Worm (Caenorhabditis elegans): Measurements from ENCODE around the gene lin-15B.

ce11 chrX:15693466-15693865 lies 32.5 kb upstream of the lin-15B start:
- no peak for TF ChIP-seq unc-55 (GFP tag; optimal IDR thresholded peaks at IDR 0.05)
- no peak for TF ChIP-seq nhr-25 (tag; optimal IDR thresholded peaks at IDR 0.05)
- no peak for TF ChIP-seq snpc-4 (tag; optimal IDR thresholded peaks at IDR 0.05)
- no peak for TF ChIP-seq gmeb-1 (tag; optimal IDR thresholded peaks at IDR 0.05)
- no peak for TF ChIP-seq nhr-77 (tag; optimal IDR thresholded peaks at IDR 0.05)
- no peak for TF ChIP-seq peb-1 (tag; optimal IDR thresholded peaks at IDR 0.05)

Data from whole organism, L2 larva.